Worm (Caenorhabditis elegans) whole organism, young adult: ENCODE measurements around the gene B0507.6.

ENCODE experiments used
- B0336.3 ChIP-seq: fragments of 200-800 bp; sonication (Bioruptor generic); IDR thresholded peaks from 2 replicates; pipeline ENCODE4 v1.3.6; 2022; ENCODE audit warnings: missing genetic modification characterization, missing compliant biosample characterization
- C17E4.6 ChIP-seq: fragments of 200-800 bp; sonication (Bioruptor generic); IDR thresholded peaks from 2 replicates; pipeline ENCODE4 v1.3.6; 2022; ENCODE audit warnings: missing genetic modification reagents, missing genetic modification characterization, missing compliant biosample characterization
- D2030.7 ChIP-seq: fragments of 200-800 bp; sonication (Bioruptor generic); IDR thresholded peaks from 2 replicates; pipeline ENCODE4 v1.3.6; 2022; ENCODE audit warnings: missing genetic modification reagents, missing genetic modification characterization, missing compliant biosample characterization
- F10E7.11 ChIP-seq: sonication (generic microtip); optimal IDR thresholded peaks from 2 replicates; lab custom pipeline; 2017; ENCODE audit warnings: mild to moderate bottlenecking, missing genetic modification characterization, moderate library complexity, missing compliant biosample characterization
- F22D6.2 ChIP-seq: sonication (generic microtip); optimal IDR thresholded peaks from 2 replicates; lab custom pipeline; 2016; ENCODE audit warnings: mild to moderate bottlenecking, missing genetic modification characterization, missing compliant biosample characterization
- F23B12.7 ChIP-seq: sonication (generic microtip); optimal IDR thresholded peaks from 2 replicates; lab custom pipeline; 2017; ENCODE audit warnings: missing genetic modification characterization, mild to moderate bottlenecking, missing compliant biosample characterization, antibody characterized with exemption, moderate library complexity; ENCODE audit not compliant: insufficient read depth
- F49E8.2 ChIP-seq: sonication (generic microtip); optimal IDR thresholded peaks from 3 replicates; lab custom pipeline; 2017; ENCODE audit warnings: missing genetic modification characterization, mild to moderate bottlenecking, missing compliant biosample characterization, antibody characterized with exemption, moderate library complexity; ENCODE audit not compliant: insufficient read depth
- F57A8.1 ChIP-seq: fragments of 200-800 bp; sonication (Bioruptor generic); optimal IDR thresholded peaks from 2 replicates; lab custom pipeline; 2018; ENCODE audit warnings: mild to moderate bottlenecking, missing genetic modification characterization, moderate library complexity, missing compliant biosample characterization
- K11D2.4 ChIP-seq: fragments of 200-800 bp; sonication (Bioruptor generic); IDR thresholded peaks from 2 replicates; pipeline ENCODE4 v1.3.6; 2022; ENCODE audit warnings: missing genetic modification reagents, missing genetic modification characterization, missing compliant biosample characterization
- ama-1 ChIP-seq, 3 experiments: fragments of 150-350 bp in 1 of 3; sonication (generic microtip) in 2 of 3; optimal IDR thresholded peaks; 2 replicates each; lab custom pipeline; 2014 to 2018; ENCODE audit warnings: missing biosample characterization in 2 of 3, missing genetic modification characterization in 2 of 3, missing genetic modification reagents in 2 of 3
- aptf-2 ChIP-seq: fragments of 200-800 bp; sonication (Bioruptor generic); conservative IDR thresholded peaks from 2 replicates; pipeline ENCODE4 v1.3.6; 2022; ENCODE audit warnings: missing genetic modification reagents, missing genetic modification characterization, missing compliant biosample characterization
- aptf-3 ChIP-seq: fragments of 200-800 bp; sonication (Bioruptor generic); IDR thresholded peaks from 2 replicates; pipeline ENCODE4 v1.3.6; 2022; ENCODE audit warnings: missing genetic modification characterization, missing compliant biosample characterization
- ccch-3 ChIP-seq: fragments of 200-800 bp; sonication (Bioruptor generic); optimal IDR thresholded peaks from 2 replicates; lab custom pipeline; 2018; ENCODE audit warnings: mild to moderate bottlenecking, missing genetic modification characterization, missing compliant biosample characterization
- cebp-1 ChIP-seq, 2 experiments: fragments of 200-800 bp in 1 of 2; sonication (Bioruptor generic) in 1 of 2; sonication (generic microtip) in 1 of 2; IDR thresholded peaks in 1 of 2; optimal IDR thresholded peaks in 1 of 2; 2 replicates each; pipeline versions ENCODE4 v1.3.6 to Lab custom; 2017 to 2022; ENCODE audit warnings: missing compliant biosample characterization in 2 of 2, missing genetic modification characterization in 2 of 2, mild to moderate bottlenecking in 1 of 2, missing genetic modification reagents in 1 of 2, moderate library complexity in 1 of 2
- ceh-100 ChIP-seq: fragments of 200-800 bp; sonication (Bioruptor generic); IDR thresholded peaks from 2 replicates; pipeline ENCODE4 v1.3.6; 2022; ENCODE audit warnings: missing genetic modification reagents, missing genetic modification characterization, missing compliant biosample characterization
- ceh-40 ChIP-seq: fragments of 200-800 bp; sonication (Bioruptor generic); IDR thresholded peaks from 2 replicates; pipeline ENCODE4 v1.3.6; 2022; ENCODE audit warnings: missing genetic modification characterization, missing compliant biosample characterization
- ceh-91 ChIP-seq: fragments of 200-800 bp; sonication (Bioruptor generic); IDR thresholded peaks from 2 replicates; pipeline ENCODE4 v1.3.6; 2022; ENCODE audit warnings: missing genetic modification reagents, missing genetic modification characterization, missing compliant biosample characterization
- chd-7 ChIP-seq: sonication (generic microtip); optimal IDR thresholded peaks from 2 replicates; lab custom pipeline; 2016; ENCODE audit warnings: mild to moderate bottlenecking, missing genetic modification characterization, moderate library complexity, missing compliant biosample characterization
- efl-1 ChIP-seq: fragments of 150-350 bp; optimal IDR thresholded peaks from 2 replicates; lab custom pipeline; 2014; ENCODE audit warnings: missing biosample characterization, missing genetic modification reagents, missing genetic modification characterization
- egl-18 ChIP-seq: fragments of 200-800 bp; sonication (Bioruptor generic); IDR thresholded peaks from 2 replicates; pipeline ENCODE4 v1.3.6; 2022; ENCODE audit warnings: missing genetic modification reagents, missing genetic modification characterization, missing compliant biosample characterization
- ekl-4 ChIP-seq: fragments of 200-800 bp; sonication (Bioruptor generic); IDR thresholded peaks from 2 replicates; pipeline ENCODE4 v1.3.6; 2022; ENCODE audit warnings: missing genetic modification reagents, missing genetic modification characterization, missing compliant biosample characterization
- ets-4 ChIP-seq: fragments of 200-800 bp; sonication (Bioruptor generic); optimal IDR thresholded peaks from 2 replicates; lab custom pipeline; 2018; ENCODE audit warnings: mild to moderate bottlenecking, missing genetic modification characterization, missing compliant biosample characterization
- gei-17 ChIP-seq: fragments of 200-800 bp; sonication (Bioruptor generic); optimal IDR thresholded peaks from 2 replicates; lab custom pipeline; 2018; ENCODE audit warnings: mild to moderate bottlenecking, missing genetic modification characterization, missing compliant biosample characterization
- lin-54 ChIP-seq: fragments of 200-800 bp; sonication (Bioruptor generic); optimal IDR thresholded peaks from 2 replicates; lab custom pipeline; 2018; ENCODE audit warnings: mild to moderate bottlenecking, missing genetic modification characterization, missing compliant biosample characterization
- madf-10 ChIP-seq: sonication (generic microtip); optimal IDR thresholded peaks from 2 replicates; lab custom pipeline; 2016; ENCODE audit warnings: mild to moderate bottlenecking, missing genetic modification characterization, missing compliant biosample characterization
- madf-8 ChIP-seq: fragments of 200-800 bp; sonication (Bioruptor generic); conservative IDR thresholded peaks from 2 replicates; pipeline ENCODE4 v1.3.6; 2022; ENCODE audit warnings: missing genetic modification reagents, missing genetic modification characterization, missing compliant biosample characterization
- mes-4 ChIP-seq: sonication (generic microtip); optimal IDR thresholded peaks from 2 replicates; lab custom pipeline; 2016; ENCODE audit warnings: missing genotype, missing genetic modification characterization, missing compliant biosample characterization
- nfyb-1 ChIP-seq: fragments of 200-800 bp; sonication (Bioruptor generic); IDR thresholded peaks from 2 replicates; pipeline ENCODE4 v1.3.6; 2022; ENCODE audit warnings: missing genetic modification reagents, missing genetic modification characterization, missing compliant biosample characterization
- nhr-80 ChIP-seq: sonication (generic microtip); optimal IDR thresholded peaks from 2 replicates; lab custom pipeline; 2016; ENCODE audit warnings: missing genetic modification characterization, missing compliant biosample characterization
- pbrm-1 ChIP-seq: fragments of 200-800 bp; sonication (Bioruptor generic); IDR thresholded peaks from 2 replicates; pipeline ENCODE4 v1.3.6; 2022; ENCODE audit warnings: missing genetic modification reagents, missing genetic modification characterization, missing compliant biosample characterization
- rcor-1 ChIP-seq: fragments of 200-800 bp; sonication (Bioruptor generic); IDR thresholded peaks from 2 replicates; pipeline ENCODE4 v1.3.6; 2022; ENCODE audit warnings: missing genetic modification reagents, missing genetic modification characterization, missing compliant biosample characterization
- snpc-4 ChIP-seq, 5 experiments: fragments of 150-350 bp in 1 of 5; sonication (generic microtip) in 4 of 5; optimal IDR thresholded peaks; 2 replicates each; lab custom pipeline; 2014 to 2018; ENCODE audit warnings: missing genetic modification characterization in 5 of 5, missing biosample characterization in 3 of 5, antibody characterized with exemption in 2 of 5, mild to moderate bottlenecking in 2 of 5, missing compliant biosample characterization in 2 of 5, missing genotype in 2 of 5, moderate library complexity in 2 of 5, missing genetic modification reagents in 1 of 5
- somi-1 ChIP-seq: fragments of 200-800 bp; sonication (Bioruptor generic); optimal IDR thresholded peaks from 2 replicates; lab custom pipeline; 2018; ENCODE audit warnings: mild to moderate bottlenecking, missing genetic modification characterization, missing compliant biosample characterization
- unc-62 ChIP-seq: fragments of 150-350 bp; optimal IDR thresholded peaks from 2 replicates; lab custom pipeline; 2014; ENCODE audit warnings: missing biosample characterization, missing genetic modification reagents, missing genetic modification characterization
- ztf-22 ChIP-seq: fragments of 200-800 bp; sonication (Bioruptor generic); optimal IDR thresholded peaks from 2 replicates; lab custom pipeline; 2018; ENCODE audit warnings: mild to moderate bottlenecking, missing genetic modification characterization, moderate library complexity, missing compliant biosample characterization
- ztf-6 ChIP-seq: fragments of 200-800 bp; sonication (Bioruptor generic); IDR thresholded peaks from 2 replicates; pipeline ENCODE4 v1.3.6; 2022; ENCODE audit warnings: missing genetic modification reagents, missing genetic modification characterization, missing compliant biosample characterization

B0507.6 gene

ce11 chrV:8786245-8786644, 40.3 kb downstream of the B0507.6 start, which contains the start of gene sup-37:
sup-37 (plus strand) TSS chrV:8786545.
- TF ChIP-seq ceh-100 (GFP tag; lab: Robert Waterston, UW) (no peak), somi-1 (GFP tag; lab: Kevin White, UChicago) (no peak), madf-10 (tag; lab: Kevin White, UChicago) (no peak), chd-7 (tag; lab: Kevin White, UChicago) (no peak), F49E8.2 (tag; lab: Kevin White, UChicago) (no peak), C17E4.6 (no peak), efl-1 (no peak), D2030.7 (GFP tag; lab: Robert Waterston, UW) (no peak), ekl-4 (GFP tag; lab: Robert Waterston, UW) (no peak), ceh-91 (GFP tag; lab: Robert Waterston, UW) (no peak)

DNA sequence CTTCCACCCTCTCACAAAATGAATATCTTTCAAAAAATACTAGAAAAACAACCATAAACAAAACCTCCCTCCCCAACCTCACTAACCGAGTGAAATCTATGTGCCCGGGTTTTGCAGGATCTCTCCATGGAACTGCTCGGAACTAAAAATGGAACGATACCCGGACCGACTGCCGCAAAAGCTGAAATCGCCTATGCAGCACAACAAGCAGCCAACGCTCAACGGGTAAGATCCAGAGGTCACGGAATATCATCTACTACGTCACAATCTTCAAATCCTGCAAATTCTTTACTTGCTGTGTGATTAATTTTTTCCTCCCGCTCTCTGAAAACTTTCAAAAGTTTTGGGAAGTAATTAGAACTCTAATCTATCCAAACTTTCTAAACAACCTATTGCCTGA, 43.4 kb downstream of the B0507.6 start:
- TF ChIP-seq F23B12.7: no peak
- no peak for TF ChIP-seq snpc-4 (GFP tag; optimal IDR thresholded peaks at IDR 0.05; lab: Kevin White, UChicago)
- TF ChIP-seq snpc-4 (tag; optimal IDR thresholded peaks at IDR 0.05; lab: Kevin White, UChicago): no peak
- TF ChIP-seq ets-4 (GFP tag; lab: Kevin White, UChicago): no peak
- TF ChIP-seq aptf-3 (GFP tag; lab: Robert Waterston, UW): no peak
- TF ChIP-seq nfyb-1: no peak
- no peak for TF ChIP-seq F10E7.11 (tag; lab: Kevin White, UChicago)
- TF ChIP-seq F57A8.1 (GFP tag; lab: Kevin White, UChicago): no peak
- no peak for TF ChIP-seq K11D2.4 (GFP tag; lab: Robert Waterston, UW)

- TF ChIP-seq lin-54 (GFP tag; lab: Kevin White, UChicago): no peak
- TF ChIP-seq B0336.3 (GFP tag; lab: Robert Waterston, UW): no peak
- TF ChIP-seq egl-18: no peak
- TF ChIP-seq rcor-1 (GFP tag; lab: Robert Waterston, UW): no peak
- TF ChIP-seq ccch-3 (GFP tag; lab: Kevin White, UChicago): no peak
- TF ChIP-seq madf-8 (GFP tag; lab: Robert Waterston, UW): no peak
- no peak for TF ChIP-seq ztf-6
- TF ChIP-seq unc-62 (GFP tag; lab: Kevin White, UChicago): no peak
- no peak for TF ChIP-seq ama-1 (optimal IDR thresholded peaks at IDR 0.05; lab: Kevin White, UChicago)
- no peak for TF ChIP-seq ama-1 (GFP tag; optimal IDR thresholded peaks at IDR 0.05; lab: Kevin White, UChicago)
- TF ChIP-seq pbrm-1 (GFP tag; lab: Robert Waterston, UW): no peak
- no peak for TF ChIP-seq cebp-1 (GFP tag; IDR thresholded peaks at IDR 0.05; lab: Robert Waterston, UW)
- no peak for TF ChIP-seq cebp-1 (tag; optimal IDR thresholded peaks at IDR 0.05; lab: Kevin White, UChicago)
- no peak for TF ChIP-seq F22D6.2 (tag; lab: Kevin White, UChicago)
- no peak for TF ChIP-seq ztf-22 (GFP tag; lab: Kevin White, UChicago)
- TF ChIP-seq F57A8.1 (GFP tag; lab: Kevin White, UChicago): no peak
- TF ChIP-seq aptf-2: no peak
- TF ChIP-seq nhr-80 (tag; lab: Kevin White, UChicago): no peak
- TF ChIP-seq ceh-40: no peak
- no peak for TF ChIP-seq mes-4 (tag; lab: Kevin White, UChicago)
- TF ChIP-seq gei-17 (GFP tag; lab: Kevin White, UChicago): no peak
Measured at ce11 chrV:8792814-8793213, 46.9 kb downstream of the B0507.6 start.
